Fruit fly (Drosophila melanogaster) whole organism, embryonic: ENCODE data around the gene EMC5.

Source experiments
- Atf3 ChIP-seq: fragments of 200-800 bp; sonication (Bioruptor generic); optimal IDR thresholded peaks from 3 replicates; lab custom pipeline; 2016; ENCODE audit warnings: missing biosample characterization, missing genetic modification characterization
- CG10431 ChIP-seq: fragments of 200-800 bp; sonication (Bioruptor generic); optimal IDR thresholded peaks from 3 replicates; lab custom pipeline; 2018; ENCODE audit warnings: missing biosample characterization, mild to moderate bottlenecking, missing genetic modification characterization
- CG10543 ChIP-seq: fragments of 200-800 bp; sonication (Bioruptor generic); optimal IDR thresholded peaks from 3 replicates; lab custom pipeline; 2017; ENCODE audit warnings: missing biosample characterization, mild to moderate bottlenecking, missing genetic modification characterization, moderate library complexity
- CG11085 ChIP-seq: fragments of 200-800 bp; sonication (Bioruptor generic); IDR thresholded peaks from 2 replicates; pipeline ENCODE4 v1.3.6; 2022; ENCODE audit warnings: missing biosample characterization, missing genetic modification characterization
- CG12299 ChIP-seq: fragments of 200-800 bp; sonication (Bioruptor generic); optimal IDR thresholded peaks from 2 replicates; lab custom pipeline; 2018; ENCODE audit warnings: missing biosample characterization, mild to moderate bottlenecking, missing genetic modification characterization
- CG12942 ChIP-seq: fragments of 200-800 bp; sonication (Bioruptor generic); optimal IDR thresholded peaks from 3 replicates; lab custom pipeline; 2016; ENCODE audit warnings: missing biosample characterization, missing genetic modification characterization
- CG13424 ChIP-seq: fragments of 200-800 bp; sonication (Bioruptor generic); optimal IDR thresholded peaks from 2 replicates; lab custom pipeline; 2019; ENCODE audit warnings: missing biosample characterization, mild to moderate bottlenecking, missing genetic modification characterization, moderate library complexity
- CG14441 ChIP-seq: fragments of 200-800 bp; sonication (Bioruptor generic); IDR thresholded peaks from 2 replicates; pipeline ENCODE4 v1.3.6; 2022; ENCODE audit warnings: missing biosample characterization, missing genetic modification characterization
- CG14965 ChIP-seq: fragments of 200-800 bp; sonication (Bioruptor generic); optimal IDR thresholded peaks from 2 replicates; lab custom pipeline; 2016; ENCODE audit warnings: missing biosample characterization, missing genetic modification characterization, borderline replicate concordance
- CG17829 ChIP-seq: fragments of 200-800 bp; optimal IDR thresholded peaks from 2 replicates; lab custom pipeline; 2019; ENCODE audit warnings: missing biosample characterization, mild to moderate bottlenecking, missing genetic modification characterization, moderate library complexity
- CG2712 ChIP-seq: fragments of 200-800 bp; optimal IDR thresholded peaks from 3 replicates; lab custom pipeline; 2019; ENCODE audit warnings: missing biosample characterization, mild to moderate bottlenecking, missing genetic modification characterization, moderate library complexity
- CG31365 ChIP-seq: fragments of 200-800 bp; sonication (Bioruptor generic); optimal IDR thresholded peaks from 2 replicates; lab custom pipeline; 2018; ENCODE audit warnings: missing biosample characterization, mild to moderate bottlenecking, missing genetic modification characterization
- CG3281 ChIP-seq: fragments of 200-800 bp; sonication (Bioruptor generic); optimal IDR thresholded peaks from 3 replicates; lab custom pipeline; 2017; ENCODE audit warnings: missing biosample characterization, mild to moderate bottlenecking, missing genetic modification characterization
- CG34376 ChIP-seq: fragments of 200-800 bp; sonication (Bioruptor generic); optimal IDR thresholded peaks from 2 replicates; lab custom pipeline; 2018; ENCODE audit warnings: missing biosample characterization, mild to moderate bottlenecking, missing genetic modification characterization
- CG6854 ChIP-seq: fragments of 200-800 bp; sonication (Bioruptor generic); optimal IDR thresholded peaks from 3 replicates; lab custom pipeline; 2017; ENCODE audit warnings: missing biosample characterization, mild to moderate bottlenecking, missing genetic modification characterization
- CG7372 ChIP-seq: fragments of 200-800 bp; sonication (Bioruptor generic); IDR thresholded peaks from 2 replicates; pipeline ENCODE4 v1.3.6; 2022; ENCODE audit warnings: missing biosample characterization, missing genetic modification characterization
- CG7745 ChIP-seq: fragments of 200-800 bp; sonication (Bioruptor generic); optimal IDR thresholded peaks from 2 replicates; lab custom pipeline; 2018; ENCODE audit warnings: missing biosample characterization, mild to moderate bottlenecking, missing genetic modification characterization, moderate library complexity
- CG7987 ChIP-seq: fragments of 200-800 bp; sonication (Bioruptor generic); optimal IDR thresholded peaks from 2 replicates; lab custom pipeline; 2018; ENCODE audit warnings: missing biosample characterization, mild to moderate bottlenecking, missing genetic modification characterization, moderate library complexity
- CG8281 ChIP-seq: fragments of 200-800 bp; sonication (Bioruptor generic); optimal IDR thresholded peaks from 2 replicates; lab custom pipeline; 2018; ENCODE audit warnings: missing biosample characterization, mild to moderate bottlenecking, missing genetic modification characterization, moderate library complexity
- CG9932 ChIP-seq: fragments of 200-800 bp; sonication (Bioruptor generic); IDR thresholded peaks from 2 replicates; pipeline ENCODE4 v1.3.6; 2022; ENCODE audit warnings: missing biosample characterization, missing genetic modification characterization
- CrebB ChIP-seq: fragments of 200-800 bp; sonication (Bioruptor generic); optimal IDR thresholded peaks from 3 replicates; lab custom pipeline; 2018; ENCODE audit warnings: missing biosample characterization, mild to moderate bottlenecking, missing genetic modification characterization
- D19B ChIP-seq: fragments of 200-800 bp; sonication (Bioruptor generic); optimal IDR thresholded peaks from 2 replicates; lab custom pipeline; 2017; ENCODE audit warnings: missing biosample characterization, mild to moderate bottlenecking, missing genetic modification characterization
- Doc2 ChIP-seq: fragments of 200-800 bp; sonication (Bioruptor generic); IDR thresholded peaks from 2 replicates; pipeline ENCODE4 v1.3.6; 2022; ENCODE audit warnings: missing biosample characterization, missing genetic modification characterization
- Doc3 ChIP-seq: fragments of 200-800 bp; sonication (Bioruptor generic); IDR thresholded peaks from 3 replicates; pipeline ENCODE4 v1.3.6; 2022; ENCODE audit warnings: missing biosample characterization, missing genetic modification characterization; ENCODE audit not compliant: partially characterized antibody
- Lim3 ChIP-seq: fragments of 200-800 bp; sonication (Bioruptor generic); IDR thresholded peaks from 2 replicates; pipeline ENCODE4 v1.3.6; 2022; ENCODE audit warnings: missing biosample characterization, missing genetic modification characterization
- Lpt ChIP-seq: fragments of >200 bp; optimal IDR thresholded peaks from 2 replicates; lab custom pipeline; 2018; ENCODE audit warnings: missing biosample characterization, missing genetic modification characterization
- Mes4 ChIP-seq: fragments of 200-800 bp; sonication (Bioruptor generic); optimal IDR thresholded peaks from 2 replicates; lab custom pipeline; 2016; ENCODE audit warnings: missing biosample characterization, missing genetic modification characterization
- NC2β ChIP-seq: fragments of 200-800 bp; sonication (Bioruptor generic); optimal IDR thresholded peaks from 2 replicates; lab custom pipeline; 2016; ENCODE audit warnings: missing biosample characterization, missing genetic modification characterization
- Sin3A ChIP-seq: fragments of >200 bp; optimal IDR thresholded peaks from 2 replicates; lab custom pipeline; 2018
- Xbp1 ChIP-seq: fragments of 200-800 bp; sonication (Bioruptor generic); optimal IDR thresholded peaks from 3 replicates; lab custom pipeline; 2016; ENCODE audit warnings: missing biosample characterization, mild to moderate bottlenecking, missing genetic modification characterization
- bsh ChIP-seq, 2 experiments: fragments of 200-800 bp; sonication (Bioruptor generic); optimal IDR thresholded peaks; 2 replicates each; lab custom pipeline; 2017 to 2018; ENCODE audit warnings: mild to moderate bottlenecking in 2 of 2, missing biosample characterization in 2 of 2, missing genetic modification characterization in 2 of 2, moderate library complexity in 1 of 2
- cas ChIP-seq: fragments of 200-800 bp; sonication (Bioruptor generic); IDR thresholded peaks from 2 replicates; pipeline ENCODE4 v1.3.6; 2022; ENCODE audit warnings: missing biosample characterization, missing genetic modification characterization
- cato ChIP-seq: fragments of 200-800 bp; sonication (Bioruptor generic); optimal IDR thresholded peaks from 2 replicates; lab custom pipeline; 2016; ENCODE audit warnings: missing biosample characterization, missing genetic modification characterization, borderline replicate concordance
- chn ChIP-seq: fragments of 200-800 bp; sonication (Bioruptor generic); optimal IDR thresholded peaks from 2 replicates; lab custom pipeline; 2016; ENCODE audit warnings: missing biosample characterization, missing genetic modification characterization
- danr ChIP-seq: fragments of 200-800 bp; sonication (Bioruptor generic); IDR thresholded peaks from 2 replicates; pipeline ENCODE4 v1.3.6; 2022; ENCODE audit warnings: missing biosample characterization, missing genetic modification characterization
- dimm ChIP-seq: fragments of 200-800 bp; sonication (Bioruptor generic); IDR thresholded peaks from 2 replicates; pipeline ENCODE4 v1.3.6; 2022; ENCODE audit warnings: missing biosample characterization, missing genetic modification characterization
- ems ChIP-seq: fragments of 200-800 bp; sonication (Bioruptor generic); optimal IDR thresholded peaks from 3 replicates; lab custom pipeline; 2016; ENCODE audit warnings: missing biosample characterization, missing genetic modification characterization
- eve ChIP-seq, 2 experiments: fragments of >200 bp; optimal IDR thresholded peaks; 2 replicates each; lab custom pipeline; 2017; ENCODE audit warnings: missing biosample characterization in 2 of 2, missing genetic modification characterization in 2 of 2
- gce ChIP-seq: fragments of 200-800 bp; sonication (Bioruptor generic); IDR thresholded peaks from 3 replicates; pipeline ENCODE4 v1.3.6; 2022; ENCODE audit warnings: missing biosample characterization, missing genetic modification characterization
- grau ChIP-seq: fragments of 200-800 bp; optimal IDR thresholded peaks from 3 replicates; lab custom pipeline; 2019; ENCODE audit warnings: missing biosample characterization, mild to moderate bottlenecking, missing genetic modification characterization, moderate library complexity
- hkb ChIP-seq, 2 experiments: fragments of 200-800 bp in 1 of 2; fragments of >200 bp in 1 of 2; sonication (Bioruptor generic) in 1 of 2; IDR thresholded peaks in 1 of 2; optimal IDR thresholded peaks in 1 of 2; 2 replicates each; pipeline versions ENCODE4 v1.3.6 to Lab custom; 2017 to 2022; ENCODE audit warnings: missing biosample characterization in 1 of 2, missing genetic modification characterization in 1 of 2
- jing ChIP-seq: fragments of 200-800 bp; sonication (Bioruptor generic); optimal IDR thresholded peaks from 2 replicates; lab custom pipeline; 2018; ENCODE audit warnings: missing biosample characterization, mild to moderate bottlenecking, missing genetic modification characterization
- ken ChIP-seq: fragments of 200-800 bp; sonication (Bioruptor generic); IDR thresholded peaks from 3 replicates; pipeline ENCODE4 v1.3.6; 2022; ENCODE audit warnings: missing biosample characterization, missing genetic modification characterization
- kni ChIP-seq: fragments of 200-800 bp; sonication (Bioruptor generic); optimal IDR thresholded peaks from 3 replicates; lab custom pipeline; 2017; ENCODE audit warnings: mild to moderate bottlenecking, missing biosample characterization, missing genetic modification reagents, missing genetic modification characterization
- maf-S ChIP-seq: fragments of 200-800 bp; sonication (Bioruptor generic); optimal IDR thresholded peaks from 2 replicates; lab custom pipeline; 2016; ENCODE audit warnings: missing biosample characterization, missing genetic modification characterization
- mam ChIP-seq: fragments of 200-800 bp; sonication (Bioruptor generic); optimal IDR thresholded peaks from 3 replicates; lab custom pipeline; 2016; ENCODE audit warnings: missing biosample characterization, missing genetic modification characterization
- otp ChIP-seq: fragments of 200-800 bp; sonication (Bioruptor generic); IDR thresholded peaks from 3 replicates; pipeline ENCODE4, ENCODE4 v1.3.6; 2022; ENCODE audit warnings: missing biosample characterization, missing genetic modification characterization
- scrt ChIP-seq: fragments of 200-800 bp; sonication (Bioruptor generic); optimal IDR thresholded peaks from 2 replicates; lab custom pipeline; 2018; ENCODE audit warnings: missing biosample characterization, mild to moderate bottlenecking, missing genetic modification characterization, moderate library complexity
- sens-2 ChIP-seq: fragments of 200-800 bp; sonication (Bioruptor generic); IDR thresholded peaks from 2 replicates; pipeline ENCODE4 v1.3.6; 2022; ENCODE audit warnings: missing biosample characterization, missing genetic modification characterization
- tgo ChIP-seq: fragments of 200-800 bp; sonication (Bioruptor generic); IDR thresholded peaks from 3 replicates; pipeline ENCODE4 v1.3.6; 2022; ENCODE audit warnings: missing biosample characterization, missing genetic modification characterization

Gene EMC5

DNA sequence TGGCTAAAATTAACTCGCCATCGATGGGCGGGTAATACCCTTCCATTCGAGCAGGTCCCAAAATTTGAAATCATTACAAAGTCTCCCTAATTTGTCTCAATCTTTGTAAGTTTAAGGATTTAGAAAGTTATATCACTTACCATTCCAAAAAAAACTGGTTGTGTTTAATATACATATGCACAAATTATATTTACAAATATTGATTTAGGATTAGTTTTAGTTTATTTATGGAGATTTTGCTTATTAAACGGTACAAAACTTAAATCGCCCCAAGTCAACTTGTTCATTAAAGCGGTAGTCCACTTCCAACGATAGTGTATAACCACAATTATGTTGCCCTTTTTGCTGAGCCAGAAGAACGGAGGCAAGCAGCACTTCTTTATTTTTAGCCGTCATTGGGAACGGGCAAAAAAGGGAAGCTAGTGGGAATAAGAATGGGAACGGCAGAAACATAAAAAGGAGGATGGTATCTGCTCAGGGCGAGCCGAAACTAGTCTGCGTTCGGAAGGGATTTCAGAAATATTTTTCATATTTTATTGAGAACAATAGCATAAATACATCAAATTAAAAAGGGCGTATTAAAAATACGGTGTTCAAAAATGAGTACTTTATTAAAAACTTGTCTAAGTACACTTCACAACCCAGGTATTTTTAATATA lies 39.3 kb upstream of the EMC5 start (continued):
- peak; percentile 81 for TF ChIP-seq grau (tag; lab: Kevin White, UChicago)
- TF ChIP-seq CG9932 (GFP tag; lab: Robert Waterston, UW) = no peak
- TF ChIP-seq CG7745 (tag; lab: Kevin White, UChicago) = no peak
- TF ChIP-seq CG6854 (GFP tag; lab: Kevin White, UChicago) = no peak
- TF ChIP-seq NC2β (GFP tag; lab: Kevin White, UChicago) = peak; percentile 44
- no peak for TF ChIP-seq CG14965 (GFP tag; lab: Kevin White, UChicago)
- TF ChIP-seq CG8281 (tag; lab: Kevin White, UChicago) = peak; percentile 17
- no peak for TF ChIP-seq D19B (GFP tag; lab: Kevin White, UChicago)
- no peak for TF ChIP-seq sens-2
- TF ChIP-seq CG7372 (GFP tag; lab: Robert Waterston, UW) = 0 out of 2 replicates have a peak, but pooled peaks have one; percentile 16
- TF ChIP-seq eve (GFP tag; optimal IDR thresholded peaks at IDR 0.05; lab: Kevin White, UChicago) = no peak
- peak; percentile 34 for TF ChIP-seq CG12299 (tag; lab: Kevin White, UChicago)
- peak; percentile 66 for TF ChIP-seq CG10431 (GFP tag; lab: Kevin White, UChicago)
- TF ChIP-seq Xbp1 (GFP tag; lab: Kevin White, UChicago) = peak; percentile 56
- TF ChIP-seq CG12942 (GFP tag; lab: Kevin White, UChicago) = peak; percentile 48
- no peak for TF ChIP-seq Doc2
- TF ChIP-seq mam (GFP tag; lab: Kevin White, UChicago) = no peak
- TF ChIP-seq Lim3 (GFP tag; lab: Robert Waterston, UW) = no peak
- peak; percentile 34 for TF ChIP-seq ems (GFP tag; lab: Kevin White, UChicago)
- no peak for TF ChIP-seq dimm (GFP tag; lab: Robert Waterston, UW)
- TF ChIP-seq danr = peak; percentile 43; the same call in 1 of the 2 replicates
- no peak for TF ChIP-seq tgo (GFP tag; lab: Robert Waterston, UW)
- TF ChIP-seq CG2712 (tag; lab: Kevin White, UChicago) = peak; percentile 90
- TF ChIP-seq bsh (GFP tag; optimal IDR thresholded peaks at IDR 0.05; lab: Kevin White, UChicago) = peak; percentile 93 to 95
- no peak for TF ChIP-seq kni
- no peak for TF ChIP-seq gce (GFP tag; lab: Robert Waterston, UW)
- TF ChIP-seq CG17829 = peak; percentile 81
- TF ChIP-seq cato = peak; percentile 25
- TF ChIP-seq CG34376 (GFP tag; lab: Kevin White, UChicago) = no peak
- TF ChIP-seq cas (GFP tag; lab: Robert Waterston, UW) = no peak
- no peak for TF ChIP-seq CrebB
- TF ChIP-seq Lpt (GFP tag; lab: Kevin White, UChicago) = no peak
- TF ChIP-seq CG3281 = peak; percentile 3
- no peak for TF ChIP-seq Atf3 (GFP tag; lab: Kevin White, UChicago)
- TF ChIP-seq Doc3 (GFP tag; lab: Robert Waterston, UW) = no peak
- no peak for TF ChIP-seq CG11085 (GFP tag; lab: Robert Waterston, UW)
- TF ChIP-seq Mes4 = peak; percentile 36
- TF ChIP-seq otp (GFP tag; lab: Robert Waterston, UW) = no peak
- no peak for TF ChIP-seq scrt (GFP tag; lab: Kevin White, UChicago)
- peak; percentile 10 for TF ChIP-seq CG7987 (GFP tag; lab: Kevin White, UChicago)
- TF ChIP-seq CG14441 (GFP tag; lab: Robert Waterston, UW) = no peak
- no peak for TF ChIP-seq Sin3A
- peak; percentile 91 for TF ChIP-seq CG13424 (tag; lab: Kevin White, UChicago)
- TF ChIP-seq CG10543 (GFP tag; lab: Kevin White, UChicago) = peak; percentile 41
- no peak for TF ChIP-seq CG31365 (tag; lab: Kevin White, UChicago)
- TF ChIP-seq jing (GFP tag; lab: Kevin White, UChicago) = peak; percentile 25
- peak; percentile 61; the same call in 1 of the 3 replicates for TF ChIP-seq ken (GFP tag; lab: Robert Waterston, UW)
- TF ChIP-seq hkb (optimal IDR thresholded peaks at IDR 0.05; lab: Kevin White, UChicago) = no peak
- TF ChIP-seq hkb (GFP tag; IDR thresholded peaks at IDR 0.05; lab: Robert Waterston, UW) = peak; percentile 69
- TF ChIP-seq maf-S (GFP tag; lab: Kevin White, UChicago) = peak; percentile 16
- peak; percentile 25 for TF ChIP-seq chn
